Worm (Caenorhabditis elegans): ENCODE results near the gene cutl-18.

Gene cutl-18

DNA sequence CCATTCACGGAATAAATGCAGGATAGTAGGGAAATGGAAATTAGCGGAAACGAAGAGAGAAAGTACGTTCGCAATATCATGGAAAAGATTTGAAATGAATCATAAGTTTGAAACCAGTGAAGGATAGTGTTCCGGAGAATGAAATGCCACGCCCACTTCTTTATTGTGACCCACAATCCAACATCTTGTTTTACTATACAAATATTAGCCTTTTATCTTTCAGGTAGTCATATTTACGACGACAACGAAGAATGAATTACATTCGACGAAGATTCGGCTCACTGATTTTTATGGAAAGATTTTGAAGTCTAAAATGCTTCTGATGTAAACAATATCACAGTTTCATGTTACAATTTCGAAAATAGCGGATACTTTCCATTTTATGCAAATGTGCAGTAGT is at the start of gene cutl-18:
Gene cutl-18 (minus strand): TSS at position 101 of the 400 bp plus-strand sequence.
- TF ChIP-seq ztf-11 (tag; optimal IDR thresholded peaks at IDR 0.05) (no peak), lsy-12 (tag; optimal IDR thresholded peaks at IDR 0.05) (no peak), zag-1 (tag; optimal IDR thresholded peaks at IDR 0.05) (no peak), ZK546.5 (tag; optimal IDR thresholded peaks at IDR 0.05) (no peak), mml-1 (tag; optimal IDR thresholded peaks at IDR 0.05) (no peak), egl-5 (tag; optimal IDR thresholded peaks at IDR 0.05) (no peak), unc-62 (GFP tag; optimal IDR thresholded peaks at IDR 0.05) (no peak), ceh-82 (tag; optimal IDR thresholded peaks at IDR 0.05) (no peak), skn-1 (tag; optimal IDR thresholded peaks at IDR 0.05) (no peak), lin-15B (tag; optimal IDR thresholded peaks at IDR 0.05) (no peak), nhr-23 (tag; optimal IDR thresholded peaks at IDR 0.05) (no peak), sea-2 (GFP tag; optimal IDR thresholded peaks at IDR 0.05) (no peak), fkh-10 (GFP tag; optimal IDR thresholded peaks at IDR 0.05) (no peak), ceh-28 (tag; optimal IDR thresholded peaks at IDR 0.05) (no peak), tbx-2 (tag; optimal IDR thresholded peaks at IDR 0.05) (no peak), hmg-11 (tag; optimal IDR thresholded peaks at IDR 0.05) (no peak), fkh-2 (tag; optimal IDR thresholded peaks at IDR 0.05) (no peak), ztf-4 (tag; optimal IDR thresholded peaks at IDR 0.05) (no peak)

- TF ChIP-seq fkh-2 (tag; optimal IDR thresholded peaks at IDR 0.05) (no peak), nhr-12 (tag; optimal IDR thresholded peaks at IDR 0.05) (no peak), nhr-28 (tag; optimal IDR thresholded peaks at IDR 0.05) (no peak), lin-39 (tag; optimal IDR thresholded peaks at IDR 0.05) (no peak), snpc-4 (tag; optimal IDR thresholded peaks at IDR 0.05) (no peak), nhr-43 (tag; optimal IDR thresholded peaks at IDR 0.05; ENCODE audit: poor library complexity, severe bottlenecking) (no peak), ZK546.5 (tag; optimal IDR thresholded peaks at IDR 0.05) (no peak)
Measured at ce11 chrV:11366129-11366528, 49.4 kb upstream of the cutl-18 start, which contains the start of gene dop-5. Gene dop-5 (minus strand): TSS chrV:11366229.

- TF ChIP-seq ama-1 (optimal IDR thresholded peaks at IDR 0.05) (no peak), nhr-11 (tag; optimal IDR thresholded peaks at IDR 0.05) (no peak), nhr-43 (tag; optimal IDR thresholded peaks at IDR 0.05; ENCODE audit: poor library complexity, severe bottlenecking) (no peak), ztf-4 (tag; optimal IDR thresholded peaks at IDR 0.05) (no peak), snpc-4 (tag; optimal IDR thresholded peaks at IDR 0.05) (no peak), nfya-1 (tag; optimal IDR thresholded peaks at IDR 0.05; ENCODE audit: insufficient read depth) (no peak), elt-3 (tag; optimal IDR thresholded peaks at IDR 0.05) (no peak), zag-1 (tag; optimal IDR thresholded peaks at IDR 0.05) (no peak), nhr-23 (tag; optimal IDR thresholded peaks at IDR 0.05) (no peak), nhr-67 (tag; optimal IDR thresholded peaks at IDR 0.05) (no peak), fkh-2 (tag; optimal IDR thresholded peaks at IDR 0.05) (no peak), mml-1 (tag; optimal IDR thresholded peaks at IDR 0.05) (no peak), lin-39 (tag; optimal IDR thresholded peaks at IDR 0.05) (no peak)
Measured at ce11 chrV:11363575-11363974, 46.9 kb upstream of the cutl-18 start.

- TF ChIP-seq nhr-25 (tag; optimal IDR thresholded peaks at IDR 0.05) (no peak), pqm-1 (tag; optimal IDR thresholded peaks at IDR 0.05) (no peak), ceh-16 (tag; optimal IDR thresholded peaks at IDR 0.05) (no peak), fkh-2 (tag; optimal IDR thresholded peaks at IDR 0.05) (no peak), ZK546.5 (tag; optimal IDR thresholded peaks at IDR 0.05) (no peak), ztf-11 (tag; optimal IDR thresholded peaks at IDR 0.05) (no peak), nfya-1 (tag; optimal IDR thresholded peaks at IDR 0.05; ENCODE audit: insufficient read depth) (no peak), snpc-4 (tag; optimal IDR thresholded peaks at IDR 0.05) (no peak), ceh-9 (tag; optimal IDR thresholded peaks at IDR 0.05) (no peak), elt-3 (tag; optimal IDR thresholded peaks at IDR 0.05) (no peak), aly-2 (tag; optimal IDR thresholded peaks at IDR 0.05) (no peak), sea-2 (GFP tag; optimal IDR thresholded peaks at IDR 0.05) (no peak), zag-1 (tag; optimal IDR thresholded peaks at IDR 0.05) (no peak), eor-1 (tag; optimal IDR thresholded peaks at IDR 0.05) (no peak), ztf-4 (tag; optimal IDR thresholded peaks at IDR 0.05) (no peak), nhr-67 (tag; optimal IDR thresholded peaks at IDR 0.05) (no peak), mml-1 (tag; optimal IDR thresholded peaks at IDR 0.05) (no peak), daf-12 (tag; optimal IDR thresholded peaks at IDR 0.05) (no peak), lin-39 (tag; optimal IDR thresholded peaks at IDR 0.05) (no peak), mdl-1 (tag; optimal IDR thresholded peaks at IDR 0.05) (no peak)
Measured at ce11 chrV:11354264-11354663, 37.6 kb upstream of the cutl-18 start.
